Worm (Caenorhabditis elegans): ENCODE data around the gene tag-266.
A peak's percentile ranks its signal among the peaks of the same experiment; 100 is the strongest.

The tag-266 gene

ce11 chrIII:598168-598567, 41.9 kb downstream of the tag-266 start (continued):
- TF ChIP-seq skn-1 (tag; optimal IDR thresholded peaks at IDR 0.05) = no peak
- TF ChIP-seq zfp-2 (tag; optimal IDR thresholded peaks at IDR 0.05) = no peak
- no peak for TF ChIP-seq nhr-77 (tag; optimal IDR thresholded peaks at IDR 0.05)
- no peak for TF ChIP-seq lir-3 (tag; optimal IDR thresholded peaks at IDR 0.05)
- TF ChIP-seq T26A8.4 (GFP tag; IDR thresholded peaks at IDR 0.05) = no peak
- TF ChIP-seq jun-1 (tag; optimal IDR thresholded peaks at IDR 0.05) = no peak
- TF ChIP-seq ceh-20 (GFP tag; IDR thresholded peaks at IDR 0.05) = no peak
- no peak for TF ChIP-seq lin-39 (tag; optimal IDR thresholded peaks at IDR 0.05)
- TF ChIP-seq mes-2 (tag; optimal IDR thresholded peaks at IDR 0.05; ENCODE audit: poor library complexity, severe bottlenecking) = peak; percentile 50
- 0 out of 2 replicates have a peak, but pooled peaks have one; percentile 8 for TF ChIP-seq ctbp-1 (GFP tag; IDR thresholded peaks at IDR 0.05)
- TF ChIP-seq ztf-7 (tag; optimal IDR thresholded peaks at IDR 0.05) = no peak
- no peak for TF ChIP-seq lin-13 (GFP tag; optimal IDR thresholded peaks at IDR 0.05)
- no peak for TF ChIP-seq pqm-1 (tag; optimal IDR thresholded peaks at IDR 0.05)
- no peak for TF ChIP-seq mdt-29 (GFP tag; IDR thresholded peaks at IDR 0.05)
- peak; percentile 63 for TF ChIP-seq hlh-11 (tag; optimal IDR thresholded peaks at IDR 0.05)
- no peak for TF ChIP-seq daf-16 (GFP tag; optimal IDR thresholded peaks at IDR 0.05)
- no peak for TF ChIP-seq daf-16 (tag; optimal IDR thresholded peaks at IDR 0.05)
- TF ChIP-seq zip-2 (tag; optimal IDR thresholded peaks at IDR 0.05) = no peak
- 0 out of 2 replicates have a peak, but pooled peaks have one; percentile 15 for TF ChIP-seq arid-1 (GFP tag; conservative IDR thresholded peaks at IDR 0.05)
- TF ChIP-seq duxl-1 (tag; optimal IDR thresholded peaks at IDR 0.05; ENCODE audit: poor library complexity) = no peak
- no peak for TF ChIP-seq egl-27 (tag; optimal IDR thresholded peaks at IDR 0.05)
- no peak for TF ChIP-seq sdz-12 (GFP tag; optimal IDR thresholded peaks at IDR 0.05)
- no peak for TF ChIP-seq Y75B8A.6 (GFP tag; IDR thresholded peaks at IDR 0.05)
- no peak for TF ChIP-seq snpc-1.2 (GFP tag; IDR thresholded peaks at IDR 0.05)
- no peak for TF ChIP-seq fkh-10 (GFP tag; optimal IDR thresholded peaks at IDR 0.05)
- no peak for TF ChIP-seq unc-130 (GFP tag; optimal IDR thresholded peaks at IDR 0.05)
- TF ChIP-seq lsy-2 (tag; optimal IDR thresholded peaks at IDR 0.05) = peak in 1 of 2 experiments; percentile 6
- TF ChIP-seq madf-9 (GFP tag; conservative IDR thresholded peaks at IDR 0.05) = no peak
- no peak for TF ChIP-seq madf-5 (GFP tag; IDR thresholded peaks at IDR 0.05)
- TF ChIP-seq mep-1 (tag; optimal IDR thresholded peaks at IDR 0.05) = peak; percentile 61
- no peak for TF ChIP-seq saeg-2 (GFP tag; IDR thresholded peaks at IDR 0.05)
- no peak for TF ChIP-seq nhr-25 (tag; optimal IDR thresholded peaks at IDR 0.05; ENCODE audit: borderline replicate concordance, insufficient read depth)
- no peak for TF ChIP-seq nhr-10 (tag; optimal IDR thresholded peaks at IDR 0.05)
- no peak for TF ChIP-seq ceh-62 (tag; optimal IDR thresholded peaks at IDR 0.05)
- TF ChIP-seq lin-1 (GFP tag; IDR thresholded peaks at IDR 0.05) = no peak
- no peak for TF ChIP-seq nhr-11 (tag; optimal IDR thresholded peaks at IDR 0.05)
- no peak for TF ChIP-seq nhr-102 (tag; optimal IDR thresholded peaks at IDR 0.05)
- TF ChIP-seq lin-15B (tag; optimal IDR thresholded peaks at IDR 0.05) = no peak
- peak; percentile 42 for TF ChIP-seq nhr-28 (tag; optimal IDR thresholded peaks at IDR 0.05)
- no peak for TF ChIP-seq nhr-42 (GFP tag; IDR thresholded peaks at IDR 0.05)
- TF ChIP-seq nhr-76 (tag; optimal IDR thresholded peaks at IDR 0.05) = no peak
- TF ChIP-seq F49E8.2 (tag; optimal IDR thresholded peaks at IDR 0.05; ENCODE audit: borderline replicate concordance) = no peak
- TF ChIP-seq daf-12 (tag; optimal IDR thresholded peaks at IDR 0.05) = no peak
- peak; percentile 64 to 83 for TF ChIP-seq mdl-1 (tag; optimal IDR thresholded peaks at IDR 0.05)
- peak; percentile 53 for TF ChIP-seq set-16 (GFP tag; IDR thresholded peaks at IDR 0.05)
- TF ChIP-seq tra-1 (GFP tag; IDR thresholded peaks at IDR 0.05) = 0 out of 2 replicates have a peak, but pooled peaks have one; percentile 6
- no peak for TF ChIP-seq gei-8 (GFP tag; optimal IDR thresholded peaks at IDR 0.05)
- TF ChIP-seq vab-7 (GFP tag; IDR thresholded peaks at IDR 0.05) = no peak
- 0 out of 2 replicates have a peak, but pooled peaks have one; percentile 16 for TF ChIP-seq php-3 (GFP tag; IDR thresholded peaks at IDR 0.05)
- TF ChIP-seq dmd-8 (GFP tag; IDR thresholded peaks at IDR 0.05) = no peak
- peak; percentile 31 for TF ChIP-seq dve-1 (tag; optimal IDR thresholded peaks at IDR 0.05; ENCODE audit: insufficient read depth)
- TF ChIP-seq spr-1 (tag; optimal IDR thresholded peaks at IDR 0.05) = no peak

Measured in whole organism, L4 larva.